Fruit fly (Drosophila melanogaster): ENCODE measurements around the gene CG11608.

- TF ChIP-seq Mnt (GFP tag; optimal IDR thresholded peaks at IDR 0.05) (no peak), Clk (GFP tag; optimal IDR thresholded peaks at IDR 0.05) (no peak), CG7045 (GFP tag; optimal IDR thresholded peaks at IDR 0.05) (no peak), tj (GFP tag; optimal IDR thresholded peaks at IDR 0.05) (no peak), cic (GFP tag; optimal IDR thresholded peaks at IDR 0.05) (no peak), kay (GFP tag; ENCODE audit: borderline replicate concordance) (no peak), CG7101 (tag; optimal IDR thresholded peaks at IDR 0.05) (no peak), toe (GFP tag; optimal IDR thresholded peaks at IDR 0.05) (no peak), cnc (optimal IDR thresholded peaks at IDR 0.05) (no peak), CG1620 (GFP tag; optimal IDR thresholded peaks at IDR 0.05) (no peak), Hr96 (GFP tag; optimal IDR thresholded peaks at IDR 0.05) (no peak), Crg-1 (GFP tag; optimal IDR thresholded peaks at IDR 0.05) (no peak), CG12768 (GFP tag; optimal IDR thresholded peaks at IDR 0.05) (peak; percentile 64)
Observed at dm6 chr3R:12676160-12676559, 37.9 kb downstream of the CG11608 start, which contains the start of gene CG43630.
